Worm (Caenorhabditis elegans) whole organism, late embryonic: ENCODE data around the gene C29F5.1.

ENCODE experiments used
- C08G9.2 ChIP-seq: sonication (generic microtip); optimal IDR thresholded peaks from 2 replicates; lab custom pipeline; 2016; ENCODE audit warnings: mild to moderate bottlenecking, missing genetic modification characterization, moderate library complexity, missing compliant biosample characterization
- F13H6.1 ChIP-seq: sonication (generic microtip); optimal IDR thresholded peaks from 2 replicates; lab custom pipeline; 2016; ENCODE audit warnings: missing genetic modification characterization, missing compliant biosample characterization
- T23F11.4 ChIP-seq: fragments of 200-800 bp; sonication (Bioruptor generic); optimal IDR thresholded peaks from 2 replicates; lab custom pipeline; 2018; ENCODE audit warnings: mild to moderate bottlenecking, missing genetic modification characterization, missing compliant biosample characterization
- Y22D7AL.16 ChIP-seq: sonication (generic microtip); optimal IDR thresholded peaks from 2 replicates; lab custom pipeline; 2016; ENCODE audit warnings: missing genetic modification characterization, missing compliant biosample characterization
- ceh-14 ChIP-seq: sonication (generic microtip); optimal IDR thresholded peaks from 2 replicates; lab custom pipeline; 2016; ENCODE audit warnings: missing genotype, missing genetic modification characterization, missing compliant biosample characterization
- ceh-18 ChIP-seq: sonication (generic microtip); optimal IDR thresholded peaks from 2 replicates; lab custom pipeline; 2016; ENCODE audit warnings: missing genetic modification characterization, missing compliant biosample characterization
- ceh-19 ChIP-seq: fragments of 200-800 bp; sonication (Bioruptor generic); optimal IDR thresholded peaks from 2 replicates; lab custom pipeline; 2018; ENCODE audit warnings: mild to moderate bottlenecking, missing genetic modification characterization, missing compliant biosample characterization
- ceh-2 ChIP-seq: sonication (generic microtip); optimal IDR thresholded peaks from 2 replicates; lab custom pipeline; 2016; ENCODE audit warnings: missing genotype, missing genetic modification characterization, missing compliant biosample characterization
- ceh-24 ChIP-seq: sonication (generic microtip); optimal IDR thresholded peaks from 2 replicates; lab custom pipeline; 2016; ENCODE audit warnings: mild to moderate bottlenecking, missing genetic modification characterization, missing compliant biosample characterization
- ceh-31 ChIP-seq: sonication (generic microtip); optimal IDR thresholded peaks from 2 replicates; lab custom pipeline; 2016; ENCODE audit warnings: missing genetic modification characterization, missing compliant biosample characterization
- ceh-34 ChIP-seq: sonication (generic microtip); optimal IDR thresholded peaks from 2 replicates; lab custom pipeline; 2016; ENCODE audit warnings: mild to moderate bottlenecking, missing genetic modification characterization, missing compliant biosample characterization
- ceh-48 ChIP-seq: sonication (generic microtip); optimal IDR thresholded peaks from 2 replicates; lab custom pipeline; 2016; ENCODE audit warnings: missing genetic modification characterization, inconsistent platforms, missing compliant biosample characterization
- ceh-9 ChIP-seq: sonication (generic microtip); optimal IDR thresholded peaks from 2 replicates; lab custom pipeline; 2016; ENCODE audit warnings: mild to moderate bottlenecking, missing genetic modification characterization, inconsistent platforms, missing compliant biosample characterization
- che-1 ChIP-seq: sonication (generic microtip); optimal IDR thresholded peaks from 2 replicates; lab custom pipeline; 2016; ENCODE audit warnings: mild to moderate bottlenecking, missing genetic modification characterization, missing compliant biosample characterization
- dmd-4 ChIP-seq: sonication (generic microtip); optimal IDR thresholded peaks from 2 replicates; lab custom pipeline; 2016; ENCODE audit warnings: borderline replicate concordance, missing genetic modification characterization, missing compliant biosample characterization
- dve-1 ChIP-seq: sonication (generic microtip); optimal IDR thresholded peaks from 2 replicates; lab custom pipeline; 2017; ENCODE audit warnings: antibody characterized with exemption, mild to moderate bottlenecking, missing genetic modification characterization, missing compliant biosample characterization
- elt-2 ChIP-seq: sonication (generic microtip); optimal IDR thresholded peaks from 2 replicates; lab custom pipeline; 2016; ENCODE audit warnings: missing genetic modification reagents, missing genetic modification characterization, missing compliant biosample characterization
- ets-4 ChIP-seq: sonication (generic microtip); optimal IDR thresholded peaks from 2 replicates; lab custom pipeline; 2016; ENCODE audit warnings: missing genetic modification characterization, missing compliant biosample characterization
- eyg-1 ChIP-seq: sonication (generic microtip); optimal IDR thresholded peaks from 2 replicates; lab custom pipeline; 2016; ENCODE audit warnings: missing genotype, missing genetic modification characterization, missing compliant biosample characterization
- fkh-10 ChIP-seq: fragments of 150-350 bp; optimal IDR thresholded peaks from 2 replicates; lab custom pipeline; 2014; ENCODE audit warnings: missing biosample characterization, missing genetic modification reagents, missing genetic modification characterization
- fkh-6 ChIP-seq: sonication (generic microtip); optimal IDR thresholded peaks from 2 replicates; lab custom pipeline; 2016; ENCODE audit warnings: missing genetic modification characterization, missing compliant biosample characterization
- gmeb-2 ChIP-seq: sonication (generic microtip); optimal IDR thresholded peaks from 2 replicates; lab custom pipeline; 2016; ENCODE audit warnings: missing genetic modification characterization, inconsistent platforms, missing compliant biosample characterization
- hlh-13 ChIP-seq: fragments of 200-800 bp; sonication (Bioruptor generic); optimal IDR thresholded peaks from 2 replicates; lab custom pipeline; 2018; ENCODE audit warnings: mild to moderate bottlenecking, missing genetic modification characterization, missing compliant biosample characterization
- hlh-30 ChIP-seq: sonication (generic microtip); optimal IDR thresholded peaks from 2 replicates; lab custom pipeline; 2017; ENCODE audit warnings: antibody characterized with exemption, missing genetic modification characterization, missing compliant biosample characterization; ENCODE audit not compliant: insufficient read depth
- hlh-6 ChIP-seq: sonication (generic microtip); optimal IDR thresholded peaks from 2 replicates; lab custom pipeline; 2016; ENCODE audit warnings: missing genotype, missing genetic modification characterization, missing compliant biosample characterization
- hlh-8 ChIP-seq: sonication (generic microtip); optimal IDR thresholded peaks from 2 replicates; lab custom pipeline; 2016; ENCODE audit warnings: missing genotype, missing genetic modification characterization, missing compliant biosample characterization
- nfya-1 ChIP-seq: sonication (generic microtip); optimal IDR thresholded peaks from 2 replicates; lab custom pipeline; 2017; ENCODE audit warnings: missing genetic modification characterization, mild to moderate bottlenecking, missing compliant biosample characterization, antibody characterized with exemption, moderate library complexity
- nhr-232 ChIP-seq: sonication (generic microtip); optimal IDR thresholded peaks from 2 replicates; lab custom pipeline; 2016; ENCODE audit warnings: missing genetic modification characterization, missing compliant biosample characterization
- odd-2 ChIP-seq: sonication (generic microtip); optimal IDR thresholded peaks from 2 replicates; lab custom pipeline; 2017; ENCODE audit warnings: antibody characterized with exemption, mild to moderate bottlenecking, missing genetic modification characterization, missing compliant biosample characterization
- pag-3 ChIP-seq: sonication (generic microtip); optimal IDR thresholded peaks from 2 replicates; lab custom pipeline; 2016; ENCODE audit warnings: missing compliant biosample characterization, missing genetic modification characterization, borderline replicate concordance
- pat-9 ChIP-seq: fragments of 200-800 bp; sonication (Bioruptor generic); optimal IDR thresholded peaks from 2 replicates; lab custom pipeline; 2018; ENCODE audit warnings: mild to moderate bottlenecking, missing genetic modification characterization, moderate library complexity, missing compliant biosample characterization
- pha-2 ChIP-seq: sonication (generic microtip); optimal IDR thresholded peaks from 2 replicates; lab custom pipeline; 2017; ENCODE audit warnings: mild to moderate bottlenecking, missing genetic modification characterization, missing compliant biosample characterization
- pqm-1 ChIP-seq: sonication (generic microtip); optimal IDR thresholded peaks from 2 replicates; lab custom pipeline; 2016; ENCODE audit warnings: missing genetic modification characterization, missing compliant biosample characterization
- pros-1 ChIP-seq: fragments of 150-350 bp; optimal IDR thresholded peaks from 2 replicates; lab custom pipeline; 2014; ENCODE audit warnings: missing biosample characterization, missing genetic modification reagents, missing genetic modification characterization
- ref-2 ChIP-seq: sonication (generic microtip); optimal IDR thresholded peaks from 2 replicates; lab custom pipeline; 2016; ENCODE audit warnings: missing genetic modification characterization, missing compliant biosample characterization
- rnt-1 ChIP-seq: sonication (generic microtip); optimal IDR thresholded peaks from 2 replicates; lab custom pipeline; 2016; ENCODE audit warnings: missing genetic modification characterization, missing compliant biosample characterization
- sdc-2 ChIP-seq: sonication (generic microtip); optimal IDR thresholded peaks from 2 replicates; lab custom pipeline; 2016; ENCODE audit warnings: missing genotype, missing genetic modification characterization, missing compliant biosample characterization
- sox-2 ChIP-seq: fragments of 200-800 bp; sonication (Bioruptor generic); IDR thresholded peaks from 2 replicates; pipeline ENCODE4 v1.3.6; 2022; ENCODE audit warnings: missing genetic modification reagents, missing genetic modification characterization, missing compliant biosample characterization
- syd-9 ChIP-seq: sonication (generic microtip); optimal IDR thresholded peaks from 2 replicates; lab custom pipeline; 2016; ENCODE audit warnings: mild to moderate bottlenecking, missing genetic modification characterization, moderate library complexity, missing compliant biosample characterization
- tbx-2 ChIP-seq: sonication (generic microtip); optimal IDR thresholded peaks from 2 replicates; lab custom pipeline; 2016; ENCODE audit warnings: missing genetic modification characterization, missing compliant biosample characterization
- ttx-3 ChIP-seq: sonication (generic microtip); optimal IDR thresholded peaks from 2 replicates; lab custom pipeline; 2016; ENCODE audit warnings: missing genetic modification reagents, missing genetic modification characterization, missing compliant biosample characterization
- unc-3 ChIP-seq, 2 experiments: fragments of 200-800 bp in 1 of 2; sonication (Bioruptor generic) in 1 of 2; sonication (generic microtip) in 1 of 2; conservative IDR thresholded peaks in 1 of 2; optimal IDR thresholded peaks in 1 of 2; 2 replicates each; pipeline versions ENCODE4 v1.3.6 to Lab custom; 2016 to 2022; ENCODE audit warnings: missing compliant biosample characterization in 2 of 2, missing genetic modification characterization in 2 of 2, missing genetic modification reagents in 1 of 2
- unc-42 ChIP-seq: sonication (generic microtip); optimal IDR thresholded peaks from 2 replicates; lab custom pipeline; 2016; ENCODE audit warnings: missing genotype, missing genetic modification characterization, missing compliant biosample characterization
- unc-55 ChIP-seq: sonication (generic microtip); optimal IDR thresholded peaks from 2 replicates; lab custom pipeline; 2017; ENCODE audit warnings: missing biosample characterization, missing genetic modification reagents, missing genetic modification characterization
- unc-86 ChIP-seq: sonication (generic microtip); optimal IDR thresholded peaks from 2 replicates; lab custom pipeline; 2016; ENCODE audit warnings: missing genetic modification characterization, missing compliant biosample characterization
- zip-5 ChIP-seq: sonication (generic microtip); optimal IDR thresholded peaks from 2 replicates; lab custom pipeline; 2016; ENCODE audit warnings: missing genetic modification characterization, missing compliant biosample characterization
- ztf-16 ChIP-seq: sonication (generic microtip); optimal IDR thresholded peaks from 2 replicates; lab custom pipeline; 2017; ENCODE audit warnings: missing genetic modification characterization, missing compliant biosample characterization

Gene C29F5.1

DNA sequence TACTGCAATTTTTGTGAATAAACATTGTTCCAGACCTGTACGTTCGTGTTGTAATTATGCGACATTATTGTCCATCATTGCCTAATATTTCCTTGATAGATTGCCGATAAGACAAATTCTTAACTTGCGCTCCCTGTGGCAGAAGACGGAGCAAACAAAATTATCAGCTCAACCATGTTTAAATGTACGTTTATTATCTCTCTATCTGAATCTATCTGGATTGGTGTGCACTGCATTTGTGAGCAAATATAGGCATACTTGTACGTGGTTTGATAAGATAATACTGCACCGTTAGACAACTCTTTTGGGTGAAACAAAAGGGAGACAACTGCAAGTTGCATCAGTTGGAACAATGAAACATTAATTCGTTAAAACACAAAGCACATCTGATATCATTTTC, 24.0 kb downstream of the C29F5.1 start:
- TF ChIP-seq dve-1 (tag; lab: Kevin White, UChicago) (peak; percentile 37), elt-2 (tag; lab: Kevin White, UChicago) (peak; percentile 97), eyg-1 (tag; lab: Kevin White, UChicago) (no peak), ceh-24 (tag; lab: Kevin White, UChicago) (no peak), ets-4 (no peak), ttx-3 (tag; lab: Kevin White, UChicago) (no peak), pat-9 (tag; lab: Kevin White, UChicago) (no peak), pqm-1 (tag; lab: Kevin White, UChicago) (peak; percentile 58), fkh-6 (tag; lab: Kevin White, UChicago) (no peak), odd-2 (tag; lab: Kevin White, UChicago) (no peak), syd-9 (tag; lab: Kevin White, UChicago) (no peak), Y22D7AL.16 (tag; lab: Kevin White, UChicago) (no peak), ceh-9 (tag; lab: Kevin White, UChicago) (no peak), T23F11.4 (GFP tag; lab: Kevin White, UChicago) (no peak), pha-2 (no peak), unc-86 (no peak), ceh-48 (no peak), zip-5 (tag; lab: Kevin White, UChicago) (no peak), unc-42 (no peak), ztf-16 (tag; lab: Kevin White, UChicago) (no peak)

DNA sequence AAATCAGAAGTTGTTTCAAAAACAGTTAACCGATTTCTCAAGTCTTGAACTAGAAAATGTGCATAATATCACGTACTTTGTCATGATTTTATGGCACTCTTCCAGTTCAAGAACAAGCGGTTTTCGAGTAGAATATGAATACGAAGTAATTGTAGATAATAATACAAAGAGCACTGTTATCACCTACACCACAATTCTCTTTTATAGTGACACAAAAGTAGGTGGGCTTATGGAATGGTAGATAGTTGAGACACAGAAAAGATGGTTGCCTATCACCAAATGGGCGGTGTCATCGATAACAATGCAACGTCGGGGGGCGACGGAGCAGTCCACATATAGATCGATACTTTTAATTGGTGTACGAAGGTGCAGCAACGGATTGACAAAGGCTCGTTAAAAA, 25.3 kb downstream of the C29F5.1 start:
- TF ChIP-seq elt-2 (tag; lab: Kevin White, UChicago) (peak; percentile 97), hlh-6 (no peak)
- TF ChIP-seq, all 69 proteins: peak for 1

DNA sequence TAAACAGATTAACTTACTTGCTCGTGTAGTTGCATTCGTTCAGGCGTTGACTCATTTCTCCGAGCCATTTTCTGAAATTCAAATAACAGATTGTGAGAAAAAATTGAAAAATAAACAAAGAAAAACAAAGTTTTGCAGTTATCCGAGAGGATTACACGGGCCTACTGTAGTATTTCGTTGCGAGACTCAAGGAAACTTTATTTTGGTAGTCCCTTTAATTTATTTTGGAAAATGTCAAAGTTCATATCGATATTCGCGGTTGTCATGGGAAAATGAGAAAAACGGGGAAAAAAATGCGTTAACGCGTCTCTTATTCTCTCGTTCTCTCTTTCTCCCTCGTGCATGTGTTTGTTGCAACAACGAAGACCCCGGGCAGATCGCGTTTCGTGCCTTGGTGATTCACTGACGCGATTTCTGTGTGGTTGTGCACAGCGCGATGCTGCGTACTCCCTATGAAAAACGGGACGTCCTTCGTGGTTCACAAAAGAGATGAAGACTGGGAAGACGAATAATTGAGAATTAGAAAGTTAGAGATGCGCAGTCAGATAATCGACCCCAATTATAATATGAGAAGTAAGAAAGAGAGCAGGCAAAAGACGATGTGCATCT, 28.0 kb downstream of the C29F5.1 start, which contains the start of gene set-4:
TSS of gene set-4 (minus strand) at position 120 of the 609 bp plus-strand sequence.
- TF ChIP-seq ceh-14 (tag; lab: Kevin White, UChicago) (peak; percentile 46), pag-3 (tag; lab: Kevin White, UChicago) (no peak), ztf-16 (tag; lab: Kevin White, UChicago) (peak; percentile 19), hlh-30 (tag; lab: Kevin White, UChicago) (peak; percentile 85), gmeb-2 (tag; lab: Kevin White, UChicago) (no peak), hlh-8 (tag; lab: Kevin White, UChicago) (peak; percentile 35), ttx-3 (tag; lab: Kevin White, UChicago) (peak; percentile 27), ceh-19 (GFP tag; lab: Kevin White, UChicago) (peak; percentile 42), che-1 (tag; lab: Kevin White, UChicago) (peak; percentile 24), rnt-1 (peak; percentile 77), C08G9.2 (tag; lab: Kevin White, UChicago) (peak; percentile 12), unc-3 (GFP tag; conservative IDR thresholded peaks at IDR 0.05; lab: Robert Waterston, UW) (no peak; the same call in 1 of the 2 replicates), unc-3 (tag; optimal IDR thresholded peaks at IDR 0.05; lab: Kevin White, UChicago) (no peak), nfya-1 (tag; lab: Kevin White, UChicago) (peak; percentile 92), fkh-10 (GFP tag; lab: Kevin White, UChicago) (peak; percentile 39), hlh-13 (GFP tag; lab: Kevin White, UChicago) (no peak), pqm-1 (tag; lab: Kevin White, UChicago) (no peak), F13H6.1 (tag; lab: Kevin White, UChicago) (no peak), tbx-2 (peak; percentile 72), ceh-31 (peak; percentile 81), unc-86 (peak; percentile 67), ceh-34 (tag; lab: Kevin White, UChicago) (peak; percentile 75), ceh-18 (tag; lab: Kevin White, UChicago) (peak; percentile 81), pros-1 (peak; percentile 84), sox-2 (GFP tag; lab: Robert Waterston, UW) (no peak; the same call in 1 of the 2 replicates), unc-42 (peak; percentile 74), ets-4 (peak; percentile 10), unc-55 (peak; percentile 6), dmd-4 (tag; lab: Kevin White, UChicago) (peak; percentile 7), elt-2 (tag; lab: Kevin White, UChicago) (peak; percentile 53), ref-2 (tag; lab: Kevin White, UChicago) (peak; percentile 80), sdc-2 (tag; lab: Kevin White, UChicago) (peak; percentile 37), ceh-2 (tag; lab: Kevin White, UChicago) (peak; percentile 30), T23F11.4 (GFP tag; lab: Kevin White, UChicago) (no peak), nhr-232 (tag; lab: Kevin White, UChicago) (no peak)
